Fruit fly (Drosophila melanogaster): ENCODE data around the gene Bin1.

Bin1 gene

DNA sequence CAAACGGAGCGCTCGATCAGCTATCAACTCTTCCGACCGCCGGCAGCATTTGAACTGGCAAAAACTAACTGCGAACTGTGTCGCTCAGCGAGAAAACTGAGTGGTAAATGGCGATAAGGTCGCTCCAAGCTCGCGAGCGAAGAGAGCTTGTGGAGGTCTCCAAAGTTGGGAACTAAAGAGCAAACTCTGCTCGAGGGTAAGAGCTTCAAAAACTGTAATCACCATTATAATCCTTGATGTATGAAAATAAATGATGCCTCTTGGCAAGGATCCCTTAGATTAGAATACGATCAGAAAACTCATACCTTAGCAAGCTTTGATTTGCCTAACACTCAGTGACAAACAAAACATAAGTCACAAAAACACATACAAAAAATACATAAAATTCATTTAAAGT lies 13.7 kb upstream of the Bin1 start, which contains the start of the genes CG6126 and CG31287:
TSS of gene CG6126 (minus strand) at position 59 of the 397 bp plus-strand sequence.
TSS of gene CG31287 (plus strand) at position 347 of the 397 bp plus-strand sequence.
- TF ChIP-seq Ets98B (GFP tag; IDR thresholded peaks at IDR 0.05) (peak; percentile 36; the same call in 1 of the 2 replicates), CG15710 (tag; optimal IDR thresholded peaks at IDR 0.05) (no peak)

DNA sequence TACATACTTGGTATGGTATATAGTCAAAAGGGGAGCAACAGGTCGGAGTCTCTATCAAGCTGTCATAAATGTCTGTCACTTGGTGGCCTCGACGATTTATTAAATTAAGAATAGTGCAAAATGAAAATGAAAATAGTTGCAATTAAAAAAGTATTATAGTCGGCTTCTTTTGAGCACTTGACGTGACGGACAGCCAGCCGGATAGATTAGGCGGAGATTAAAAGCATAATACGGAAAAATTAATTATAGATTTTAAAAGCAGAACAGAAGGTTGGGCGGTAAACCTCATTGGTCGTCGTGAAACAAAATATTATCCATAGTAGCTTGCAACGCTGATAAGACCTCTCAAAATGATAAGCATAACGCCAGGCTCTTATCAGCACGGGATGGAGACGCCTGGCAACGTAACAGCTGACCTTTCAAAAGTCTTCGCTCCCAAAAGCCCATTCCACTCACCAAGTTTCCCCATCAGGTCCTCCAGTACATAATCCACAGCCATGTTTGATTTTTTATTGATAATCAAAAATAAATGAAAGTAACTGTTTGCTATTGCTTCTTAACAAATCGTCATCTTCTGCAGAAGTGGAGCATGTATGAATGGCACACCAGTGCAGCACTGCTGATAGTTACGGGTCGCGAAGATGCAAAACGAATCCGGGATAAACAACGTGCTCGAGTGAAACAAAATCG lies 13.1 kb upstream of the Bin1 start:
- TF ChIP-seq EcR (GFP tag; optimal IDR thresholded peaks at IDR 0.05) (peak; percentile 41), CG9948 (tag; optimal IDR thresholded peaks at IDR 0.05) (no peak)

DNA sequence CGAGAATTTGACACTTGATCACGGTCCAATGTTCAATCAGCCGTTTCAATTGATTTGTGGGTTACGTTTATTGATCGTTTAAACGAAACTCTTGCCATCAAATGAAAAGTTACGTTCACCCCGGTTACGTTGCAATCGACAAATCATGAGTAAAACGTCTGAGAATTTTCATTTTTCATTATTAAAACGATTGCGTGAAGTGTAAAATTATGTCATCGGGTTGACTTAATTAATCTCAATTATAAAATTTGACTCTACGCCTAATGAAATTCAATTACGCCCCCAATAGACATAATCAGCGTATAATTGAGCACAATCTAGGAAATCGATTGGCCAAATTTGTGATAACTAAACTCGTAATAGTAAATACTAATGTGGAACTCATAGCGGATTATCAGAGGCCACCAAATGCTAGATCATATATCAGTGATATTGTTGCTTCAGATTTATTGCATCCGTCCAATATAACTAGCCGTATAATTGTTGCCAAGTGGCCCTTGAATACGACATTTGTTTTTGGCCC lies 11.2 kb upstream of the Bin1 start:
- TF ChIP-seq CG4496 (GFP tag; IDR thresholded peaks at IDR 0.05) = no peak
- TF ChIP-seq CG13204 (GFP tag; optimal IDR thresholded peaks at IDR 0.05) = no peak
- TF ChIP-seq D1 (tag; optimal IDR thresholded peaks at IDR 0.05) = no peak
- no peak for TF ChIP-seq rn (GFP tag; IDR thresholded peaks at IDR 0.05)
- no peak for TF ChIP-seq CG12605 (GFP tag; IDR thresholded peaks at IDR 0.05)

DNA sequence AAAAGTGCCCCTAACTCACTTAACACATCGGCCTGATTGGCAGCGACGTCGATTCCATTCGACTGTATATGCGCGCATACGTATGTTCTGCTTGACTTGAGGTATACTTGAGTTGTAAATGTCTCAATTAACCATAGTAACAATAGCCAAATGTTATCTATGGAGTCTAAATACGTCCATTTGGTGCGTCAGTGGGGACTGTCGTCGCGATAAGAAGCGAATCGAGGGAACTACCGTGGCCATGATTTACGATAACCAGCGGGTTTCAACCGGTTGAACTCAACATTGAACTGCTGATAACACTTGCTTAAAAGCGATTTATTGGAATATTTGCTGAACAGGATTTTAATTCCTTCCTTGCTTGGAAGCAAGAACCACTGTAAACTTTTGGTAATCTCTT lies 1.4 kb upstream of the Bin1 start:
- TF ChIP-seq Pif1A (GFP tag; optimal IDR thresholded peaks at IDR 0.05) (no peak), CG17806 (tag; optimal IDR thresholded peaks at IDR 0.05) (no peak), gl (tag; optimal IDR thresholded peaks at IDR 0.05) (no peak), Snoo (tag; optimal IDR thresholded peaks at IDR 0.05) (no peak), CG10348 (GFP tag; IDR thresholded peaks at IDR 0.05) (no peak), CG8159 (tag; optimal IDR thresholded peaks at IDR 0.05) (no peak), D1 (tag; optimal IDR thresholded peaks at IDR 0.05) (no peak), CG8301 (tag; optimal IDR thresholded peaks at IDR 0.05) (no peak), CG9948 (tag; optimal IDR thresholded peaks at IDR 0.05) (no peak), CG13204 (GFP tag; optimal IDR thresholded peaks at IDR 0.05) (no peak), CG34367 (tag; optimal IDR thresholded peaks at IDR 0.05) (no peak), rn (GFP tag; IDR thresholded peaks at IDR 0.05) (no peak), fd96Ca (GFP tag; IDR thresholded peaks at IDR 0.05) (no peak), CG15710 (tag; optimal IDR thresholded peaks at IDR 0.05) (no peak)

DNA sequence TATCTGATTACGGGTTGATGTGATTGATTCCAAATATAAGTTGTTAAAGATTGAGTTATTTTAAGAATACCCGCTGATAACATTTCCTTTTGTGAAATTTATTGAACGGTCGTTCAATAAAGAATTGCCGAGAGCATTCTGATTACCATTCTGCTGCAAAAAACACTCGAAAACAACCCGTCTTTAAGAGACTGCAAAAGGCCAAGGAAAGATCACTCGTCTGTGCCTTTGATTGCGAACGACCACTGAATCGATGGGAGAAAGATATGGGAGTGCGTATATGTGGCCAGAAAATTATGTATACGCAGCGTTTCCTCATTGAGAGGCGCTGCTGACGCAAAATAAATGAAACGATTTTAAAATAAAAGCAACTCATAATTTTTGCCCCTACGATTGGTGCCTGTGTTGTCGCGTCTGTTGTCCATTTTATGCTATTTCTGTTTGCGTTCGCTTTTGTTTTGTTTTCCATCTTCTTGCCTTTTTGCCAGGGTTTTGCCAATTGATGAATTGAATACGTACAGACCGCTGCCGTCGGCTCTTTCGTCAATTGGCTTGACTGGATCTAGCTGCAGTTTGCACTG lies 909 bp upstream of the Bin1 start:
- TF ChIP-seq CG10348 (GFP tag; IDR thresholded peaks at IDR 0.05) (no peak), CG8159 (tag; optimal IDR thresholded peaks at IDR 0.05) (no peak), rn (GFP tag; IDR thresholded peaks at IDR 0.05) (no peak), Pif1B (GFP tag; optimal IDR thresholded peaks at IDR 0.05) (no peak), CG34367 (tag; optimal IDR thresholded peaks at IDR 0.05) (no peak), CG13204 (GFP tag; optimal IDR thresholded peaks at IDR 0.05) (no peak), gl (tag; optimal IDR thresholded peaks at IDR 0.05) (no peak), Pif1A (GFP tag; optimal IDR thresholded peaks at IDR 0.05) (no peak), CG14655 (GFP tag; optimal IDR thresholded peaks at IDR 0.05) (no peak), CG32121 (GFP tag; IDR thresholded peaks at IDR 0.05) (no peak), CG9948 (tag; optimal IDR thresholded peaks at IDR 0.05) (no peak), fd96Ca (GFP tag; IDR thresholded peaks at IDR 0.05) (no peak), Ets98B (GFP tag; IDR thresholded peaks at IDR 0.05) (no peak), CG12605 (GFP tag; IDR thresholded peaks at IDR 0.05) (no peak), EcR (GFP tag; optimal IDR thresholded peaks at IDR 0.05) (no peak), CG8301 (tag; optimal IDR thresholded peaks at IDR 0.05) (no peak), CG4496 (GFP tag; IDR thresholded peaks at IDR 0.05) (no peak), Snoo (tag; optimal IDR thresholded peaks at IDR 0.05) (no peak)

DNA sequence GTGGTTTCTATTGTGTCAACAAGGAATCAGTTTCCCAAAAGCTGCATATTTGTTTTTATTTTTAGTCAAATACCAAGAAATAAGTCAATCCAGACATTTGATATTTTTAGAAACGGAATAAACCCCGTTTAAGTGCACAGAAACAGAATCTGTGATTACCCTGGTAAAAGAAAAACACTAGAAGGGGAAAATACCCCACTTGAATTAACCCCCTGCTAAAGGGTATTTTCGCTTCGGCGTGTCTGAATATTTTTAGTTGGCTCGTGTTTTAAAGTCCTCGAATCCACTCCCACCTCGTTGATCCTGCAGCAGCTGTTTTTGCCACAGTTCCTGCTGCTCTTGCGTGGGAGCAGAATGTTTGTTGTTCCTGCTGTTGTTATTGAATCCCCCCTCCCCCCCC lies 1.6 kb downstream of the Bin1 start:
- TF ChIP-seq CG8159 (tag; optimal IDR thresholded peaks at IDR 0.05) = no peak
- no peak for TF ChIP-seq CG14655 (GFP tag; optimal IDR thresholded peaks at IDR 0.05)
- no peak for TF ChIP-seq Ets98B (GFP tag; IDR thresholded peaks at IDR 0.05)
- TF ChIP-seq Pif1B (GFP tag; optimal IDR thresholded peaks at IDR 0.05) = no peak
- no peak for TF ChIP-seq CG34367 (tag; optimal IDR thresholded peaks at IDR 0.05)

DNA sequence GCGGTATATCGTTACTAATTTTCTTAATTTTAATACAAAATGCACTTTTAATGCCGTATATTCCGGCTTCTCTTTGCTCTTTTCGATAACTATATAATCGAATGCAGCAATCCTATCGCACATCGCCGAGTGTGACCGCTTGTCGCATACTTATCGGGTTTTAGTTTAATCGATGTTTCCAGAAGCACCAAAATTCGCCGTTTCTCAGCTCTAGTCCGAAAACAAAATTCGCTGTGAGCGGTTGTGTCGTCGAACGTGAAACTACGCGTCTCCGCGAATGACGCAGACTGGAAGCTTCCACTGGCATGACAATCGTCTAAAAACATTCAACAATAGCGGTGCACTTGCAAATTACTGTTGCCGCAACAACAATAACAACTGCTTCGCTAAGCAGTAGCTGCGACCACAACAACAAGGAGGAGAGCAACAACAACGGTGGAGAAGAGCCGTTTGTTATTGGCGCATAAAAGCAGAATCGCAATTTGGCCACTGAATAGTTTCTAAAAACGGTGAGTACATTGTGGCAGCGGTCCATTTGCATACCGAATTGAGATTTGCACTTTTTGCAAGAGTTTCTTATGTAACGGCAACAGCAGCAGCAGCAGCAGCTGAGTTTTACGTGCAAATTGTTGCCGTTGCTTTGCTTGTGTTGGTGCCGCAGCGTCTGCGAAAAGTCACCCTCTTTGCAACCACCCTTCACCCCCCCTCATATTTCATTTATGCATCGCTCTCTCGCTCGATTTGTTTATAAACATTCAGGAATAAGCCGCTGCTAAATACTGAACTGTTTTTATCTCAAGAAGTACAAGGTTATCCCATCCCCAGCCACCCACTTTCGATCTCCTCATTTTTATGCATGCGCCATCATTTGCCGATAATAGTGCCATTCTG lies 2.3 kb downstream of the Bin1 start, which contains the start of gene sra:
TSS of gene sra (plus strand) at position 209 of the 891 bp plus-strand sequence.
- no peak for TF ChIP-seq CG8159 (tag; optimal IDR thresholded peaks at IDR 0.05)
- peak; percentile 27 for TF ChIP-seq Ets98B (GFP tag; IDR thresholded peaks at IDR 0.05)
- 0 out of 2 replicates have a peak, but pooled peaks have one; percentile 21 for TF ChIP-seq CG12605 (GFP tag; IDR thresholded peaks at IDR 0.05)
- TF ChIP-seq CG4496 (GFP tag; IDR thresholded peaks at IDR 0.05) = peak; percentile 43; the same call in 1 of the 3 replicates
- TF ChIP-seq rn (GFP tag; IDR thresholded peaks at IDR 0.05) = no peak
- no peak for TF ChIP-seq gl (tag; optimal IDR thresholded peaks at IDR 0.05)
- TF ChIP-seq CG13204 (GFP tag; optimal IDR thresholded peaks at IDR 0.05) = no peak
- no peak for TF ChIP-seq CG17806 (tag; optimal IDR thresholded peaks at IDR 0.05)
- TF ChIP-seq CG10348 (GFP tag; IDR thresholded peaks at IDR 0.05) = no peak
- no peak for TF ChIP-seq Snoo (tag; optimal IDR thresholded peaks at IDR 0.05)
- no peak for TF ChIP-seq CG32121 (GFP tag; IDR thresholded peaks at IDR 0.05)
- TF ChIP-seq Pif1B (GFP tag; optimal IDR thresholded peaks at IDR 0.05) = no peak
- TF ChIP-seq CG8301 (tag; optimal IDR thresholded peaks at IDR 0.05) = no peak
- no peak for TF ChIP-seq CG14655 (GFP tag; optimal IDR thresholded peaks at IDR 0.05)
- no peak for TF ChIP-seq CG9948 (tag; optimal IDR thresholded peaks at IDR 0.05)
